Worm (Caenorhabditis elegans): ENCODE results near the gene asp-8.

The asp-8 gene

ce11 chrV:2987407-2987806, 36.9 kb upstream of the asp-8 start, which contains the start of gene srh-85:
Gene srh-85, minus strand, starts transcription at chrV:2987507.
- TF ChIP-seq hmg-11 (tag; optimal IDR thresholded peaks at IDR 0.05) (no peak), fkh-2 (tag; optimal IDR thresholded peaks at IDR 0.05) (no peak), nhr-67 (tag; optimal IDR thresholded peaks at IDR 0.05) (no peak), ceh-9 (tag; optimal IDR thresholded peaks at IDR 0.05) (no peak), lsy-12 (tag; optimal IDR thresholded peaks at IDR 0.05) (no peak), elt-3 (tag; optimal IDR thresholded peaks at IDR 0.05) (no peak), tbx-2 (tag; optimal IDR thresholded peaks at IDR 0.05) (no peak), lin-15B (tag; optimal IDR thresholded peaks at IDR 0.05) (no peak)

ce11 chrV:2991485-2991884, 32.9 kb upstream of the asp-8 start, which contains the start of gene srw-121:
Gene srw-121, minus strand, starts transcription at chrV:2991585.
- TF ChIP-seq mdl-1 (tag; optimal IDR thresholded peaks at IDR 0.05) (no peak), mml-1 (tag; optimal IDR thresholded peaks at IDR 0.05) (no peak), elt-1 (tag; optimal IDR thresholded peaks at IDR 0.05) (no peak), nhr-23 (tag; optimal IDR thresholded peaks at IDR 0.05) (no peak), tbx-2 (tag; optimal IDR thresholded peaks at IDR 0.05) (no peak), ama-1 (optimal IDR thresholded peaks at IDR 0.05) (no peak), lin-39 (tag; optimal IDR thresholded peaks at IDR 0.05) (no peak), nhr-25 (tag; optimal IDR thresholded peaks at IDR 0.05) (no peak), ceh-82 (tag; optimal IDR thresholded peaks at IDR 0.05) (no peak), elt-3 (tag; optimal IDR thresholded peaks at IDR 0.05) (no peak), pqm-1 (tag; optimal IDR thresholded peaks at IDR 0.05) (no peak), fkh-2 (tag; optimal IDR thresholded peaks at IDR 0.05) (no peak)

ce11 chrV:2992060-2992459, 32.3 kb upstream of the asp-8 start:
- TF ChIP-seq nhr-76 (tag; optimal IDR thresholded peaks at IDR 0.05), result no peak
- no peak for TF ChIP-seq mml-1 (tag; optimal IDR thresholded peaks at IDR 0.05)

- TF ChIP-seq aly-2 (tag; optimal IDR thresholded peaks at IDR 0.05) (no peak), pha-4 (tag; optimal IDR thresholded peaks at IDR 0.05) (no peak), ceh-9 (tag; optimal IDR thresholded peaks at IDR 0.05) (no peak), hmg-11 (tag; optimal IDR thresholded peaks at IDR 0.05) (no peak), ceh-82 (tag; optimal IDR thresholded peaks at IDR 0.05) (no peak), ama-1 (optimal IDR thresholded peaks at IDR 0.05) (no peak), unc-62 (GFP tag; optimal IDR thresholded peaks at IDR 0.05) (no peak), nfya-1 (tag; optimal IDR thresholded peaks at IDR 0.05; ENCODE audit: insufficient read depth) (no peak), pqm-1 (tag; optimal IDR thresholded peaks at IDR 0.05) (no peak), sea-2 (GFP tag; optimal IDR thresholded peaks at IDR 0.05) (no peak), fkh-2 (tag; optimal IDR thresholded peaks at IDR 0.05) (no peak), zag-1 (tag; optimal IDR thresholded peaks at IDR 0.05) (no peak), tbx-2 (tag; optimal IDR thresholded peaks at IDR 0.05) (no peak), lin-15B (tag; optimal IDR thresholded peaks at IDR 0.05) (no peak), elt-3 (tag; optimal IDR thresholded peaks at IDR 0.05) (no peak)
Measured at ce11 chrV:2993816-2994215, 30.5 kb upstream of the asp-8 start, which contains the start of gene srw-115. Gene srw-115, minus strand, starts transcription at chrV:2993916.

- TF ChIP-seq nhr-23 (tag; optimal IDR thresholded peaks at IDR 0.05) (no peak), ceh-9 (tag; optimal IDR thresholded peaks at IDR 0.05) (no peak), lsy-12 (tag; optimal IDR thresholded peaks at IDR 0.05) (no peak), snpc-4 (tag; optimal IDR thresholded peaks at IDR 0.05) (no peak), nhr-76 (tag; optimal IDR thresholded peaks at IDR 0.05) (no peak), pha-4 (tag; optimal IDR thresholded peaks at IDR 0.05) (no peak), daf-12 (tag; optimal IDR thresholded peaks at IDR 0.05) (no peak), nhr-12 (tag; optimal IDR thresholded peaks at IDR 0.05) (no peak), elt-3 (tag; optimal IDR thresholded peaks at IDR 0.05) (no peak), ZK546.5 (tag; optimal IDR thresholded peaks at IDR 0.05) (no peak), nhr-28 (tag; optimal IDR thresholded peaks at IDR 0.05) (no peak)
Measured at ce11 chrV:2996105-2996504, 28.2 kb upstream of the asp-8 start, which contains the start of gene srw-120. Gene srw-120, minus strand, starts transcription at chrV:2996205.

- TF ChIP-seq lsy-12 (tag; optimal IDR thresholded peaks at IDR 0.05) (no peak), ama-1 (optimal IDR thresholded peaks at IDR 0.05) (no peak), nhr-67 (tag; optimal IDR thresholded peaks at IDR 0.05) (no peak), fkh-10 (GFP tag; optimal IDR thresholded peaks at IDR 0.05) (no peak), lin-15B (tag; optimal IDR thresholded peaks at IDR 0.05) (no peak), nhr-12 (tag; optimal IDR thresholded peaks at IDR 0.05) (no peak), hmg-11 (tag; optimal IDR thresholded peaks at IDR 0.05) (no peak), ceh-9 (tag; optimal IDR thresholded peaks at IDR 0.05) (no peak), egl-27 (tag; optimal IDR thresholded peaks at IDR 0.05) (no peak), ztf-4 (tag; optimal IDR thresholded peaks at IDR 0.05) (no peak), ceh-16 (tag; optimal IDR thresholded peaks at IDR 0.05) (no peak), zag-1 (tag; optimal IDR thresholded peaks at IDR 0.05) (no peak), elt-1 (tag; optimal IDR thresholded peaks at IDR 0.05) (no peak)
Measured at ce11 chrV:2999736-3000135, 24.6 kb upstream of the asp-8 start, which contains the start of gene srw-119. Gene srw-119, minus strand, starts transcription at chrV:2999836.
